Fruit fly (Drosophila melanogaster): ENCODE measurements around the gene pns.

The pns gene

dm6 chr3L:1569162-1569965, 32.4 kb downstream of the pns start, which contains the start of gene Tmep:
Gene Tmep, plus strand, starts transcription at chr3L:1569181.
- peak; percentile 63 for TF ChIP-seq cic (GFP tag; optimal IDR thresholded peaks at IDR 0.05)
- TF ChIP-seq toe (GFP tag; optimal IDR thresholded peaks at IDR 0.05), result no peak
- TF ChIP-seq tj (GFP tag; optimal IDR thresholded peaks at IDR 0.05), result peak; percentile 61
- no peak for TF ChIP-seq kay (GFP tag; ENCODE audit: borderline replicate concordance)
- TF ChIP-seq Mnt (GFP tag; optimal IDR thresholded peaks at IDR 0.05), result peak; percentile 5

DNA sequence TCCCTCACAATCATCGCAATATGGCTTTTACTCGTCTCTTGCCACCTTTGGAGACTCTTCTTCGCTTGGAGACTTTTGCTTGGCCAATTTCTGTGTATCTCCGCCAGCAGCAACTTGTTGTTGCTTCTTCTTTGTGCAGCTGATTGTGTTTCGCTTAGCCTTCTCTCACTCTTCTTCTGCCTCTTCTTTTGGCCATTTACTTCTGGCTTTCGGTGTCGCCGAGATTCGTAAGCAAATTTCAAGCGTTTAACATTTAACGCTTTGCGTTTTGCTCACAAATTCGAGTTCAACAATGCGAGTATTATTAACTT, 33.0 kb downstream of the pns start:
- peak; percentile 9 for TF ChIP-seq bab1 (GFP tag; optimal IDR thresholded peaks at IDR 0.05)
- TF ChIP-seq CG12768 (GFP tag; optimal IDR thresholded peaks at IDR 0.05), result no peak
- TF ChIP-seq ovo (GFP tag; optimal IDR thresholded peaks at IDR 0.05), result no peak
- peak; percentile 59 for TF ChIP-seq tj (GFP tag; optimal IDR thresholded peaks at IDR 0.05)

DNA sequence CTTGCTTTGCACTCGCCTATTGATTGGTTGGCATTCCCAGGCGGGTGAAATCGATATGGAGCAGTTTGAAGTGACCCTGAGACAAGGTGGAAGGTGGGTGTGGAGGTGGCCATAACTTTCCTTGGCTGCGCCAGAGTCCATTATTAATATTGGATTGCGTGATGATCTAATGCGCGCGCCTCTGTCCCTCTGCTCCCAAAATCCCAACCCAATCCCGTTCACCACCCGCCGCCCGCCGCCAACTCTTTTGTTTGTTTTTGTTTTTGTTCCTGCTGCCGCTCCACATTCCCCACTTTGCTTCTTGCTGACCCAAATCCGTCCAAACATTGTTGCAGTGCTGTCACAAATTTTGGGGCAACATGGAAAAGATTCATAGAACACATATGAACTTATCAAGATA, 34.1 kb downstream of the pns start:
- TF ChIP-seq tj (GFP tag; optimal IDR thresholded peaks at IDR 0.05), result peak; percentile 1
- TF ChIP-seq CG33017 (tag; optimal IDR thresholded peaks at IDR 0.05), result no peak
- peak; percentile 45 for TF ChIP-seq kay (GFP tag; ENCODE audit: borderline replicate concordance)

dm6 chr3L:1573191-1573590, 36.3 kb downstream of the pns start:
- no peak for TF ChIP-seq tj (GFP tag; optimal IDR thresholded peaks at IDR 0.05)
- no peak for TF ChIP-seq Crg-1 (GFP tag; optimal IDR thresholded peaks at IDR 0.05)
- TF ChIP-seq CG14711 (tag; optimal IDR thresholded peaks at IDR 0.05), result no peak
- no peak for TF ChIP-seq CG5204 (GFP tag; optimal IDR thresholded peaks at IDR 0.05)
- TF ChIP-seq kay (GFP tag; ENCODE audit: borderline replicate concordance), result no peak
- no peak for TF ChIP-seq CG1620 (GFP tag; optimal IDR thresholded peaks at IDR 0.05)
- TF ChIP-seq cic (GFP tag; optimal IDR thresholded peaks at IDR 0.05), result no peak
- no peak for TF ChIP-seq CG7045 (GFP tag; optimal IDR thresholded peaks at IDR 0.05)
- no peak for TF ChIP-seq CG11617 (GFP tag; optimal IDR thresholded peaks at IDR 0.05)
- TF ChIP-seq CG7101 (tag; optimal IDR thresholded peaks at IDR 0.05), result no peak
- TF ChIP-seq bab1 (GFP tag; optimal IDR thresholded peaks at IDR 0.05), result no peak
- no peak for TF ChIP-seq toe (GFP tag; optimal IDR thresholded peaks at IDR 0.05)
- no peak for TF ChIP-seq Clk (GFP tag; optimal IDR thresholded peaks at IDR 0.05)

DNA sequence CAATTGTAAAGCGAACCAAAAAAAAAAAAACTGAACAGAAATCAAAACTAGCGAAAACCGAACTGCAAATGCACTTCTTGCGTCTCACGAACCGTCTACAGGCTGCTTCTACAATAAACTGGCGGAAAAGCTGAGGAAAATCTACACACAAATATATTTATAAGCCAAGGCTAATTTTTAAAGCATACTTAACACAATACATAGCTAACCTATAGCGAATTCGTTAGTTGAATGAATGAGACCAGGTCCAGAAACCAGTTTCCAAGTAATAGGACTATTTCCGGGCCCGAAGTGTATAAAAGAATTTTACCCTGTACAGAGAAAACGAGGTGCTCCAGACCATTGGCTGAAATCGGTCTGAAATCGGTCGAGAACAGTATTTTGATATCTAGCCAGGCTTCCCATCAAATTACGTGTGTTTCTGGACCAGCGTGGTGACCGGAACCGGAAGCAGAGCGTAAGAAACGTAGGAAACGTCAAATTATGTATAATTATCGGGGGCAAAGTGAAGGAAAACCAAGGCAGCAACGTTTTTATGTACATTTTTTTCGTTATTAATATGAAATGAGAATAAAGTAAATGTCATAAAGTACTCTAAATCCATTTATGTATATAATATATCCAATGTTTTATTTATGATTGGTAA, 38.9 kb downstream of the pns start:
- TF ChIP-seq CG7045 (GFP tag; optimal IDR thresholded peaks at IDR 0.05), result no peak
- TF ChIP-seq kay (GFP tag; ENCODE audit: borderline replicate concordance), result no peak
- TF ChIP-seq CG5204 (GFP tag; optimal IDR thresholded peaks at IDR 0.05), result no peak
- TF ChIP-seq Mnt (GFP tag; optimal IDR thresholded peaks at IDR 0.05), result no peak
- TF ChIP-seq Hr96 (GFP tag; optimal IDR thresholded peaks at IDR 0.05), result no peak
- TF ChIP-seq CG11617 (GFP tag; optimal IDR thresholded peaks at IDR 0.05), result no peak
- no peak for TF ChIP-seq pad (GFP tag; optimal IDR thresholded peaks at IDR 0.05)
- no peak for TF ChIP-seq Crg-1 (GFP tag; optimal IDR thresholded peaks at IDR 0.05)
- no peak for TF ChIP-seq CG12768 (GFP tag; optimal IDR thresholded peaks at IDR 0.05)
- TF ChIP-seq CG1620 (GFP tag; optimal IDR thresholded peaks at IDR 0.05), result no peak
- TF ChIP-seq ovo (GFP tag; optimal IDR thresholded peaks at IDR 0.05), result no peak
- no peak for TF ChIP-seq bab1 (GFP tag; optimal IDR thresholded peaks at IDR 0.05)
- no peak for TF ChIP-seq CG7101 (tag; optimal IDR thresholded peaks at IDR 0.05)
- no peak for TF ChIP-seq toe (GFP tag; optimal IDR thresholded peaks at IDR 0.05)
- no peak for TF ChIP-seq cic (GFP tag; optimal IDR thresholded peaks at IDR 0.05)
- no peak for TF ChIP-seq cnc (optimal IDR thresholded peaks at IDR 0.05)

DNA sequence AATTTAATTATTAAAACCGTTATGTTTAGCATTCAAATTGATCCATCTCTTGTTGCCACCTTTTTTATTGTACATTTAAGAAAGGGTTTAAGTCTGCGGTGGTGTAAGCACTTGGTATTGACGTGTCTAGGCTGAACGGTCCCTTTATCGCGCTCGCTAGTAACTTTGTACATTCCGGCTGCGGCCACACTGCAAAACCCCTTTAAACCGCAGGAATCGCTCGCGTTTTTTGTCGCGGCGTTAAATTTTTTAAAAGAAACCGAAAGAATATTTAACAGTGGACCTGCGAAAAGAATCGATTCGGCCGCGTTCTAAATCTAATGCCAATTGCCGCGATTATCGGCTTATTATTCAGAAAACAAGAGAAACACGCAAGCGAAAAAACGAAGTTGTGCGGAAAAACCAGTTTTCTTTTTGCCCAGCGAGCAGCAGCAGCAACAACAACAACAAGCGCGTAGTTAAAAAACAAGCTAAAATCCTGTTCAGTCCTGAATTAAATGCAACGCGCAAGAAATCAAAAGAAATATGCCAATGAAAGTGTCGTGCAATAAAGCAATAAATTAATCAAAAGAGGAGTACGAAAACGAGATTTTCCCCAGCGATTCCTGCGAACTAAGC, 39.7 kb downstream of the pns start, which contains the start of gene CG13917:
Gene CG13917, plus strand, starts transcription at position 211 of the 618 bp plus-strand sequence.
- TF ChIP-seq CG7101 (tag; optimal IDR thresholded peaks at IDR 0.05), result no peak
- TF ChIP-seq bab1 (GFP tag; optimal IDR thresholded peaks at IDR 0.05), result peak; percentile 65
- peak; percentile 9 for TF ChIP-seq tj (GFP tag; optimal IDR thresholded peaks at IDR 0.05)
- TF ChIP-seq pad (GFP tag; optimal IDR thresholded peaks at IDR 0.05), result peak; percentile 71

- TF ChIP-seq pad (GFP tag; optimal IDR thresholded peaks at IDR 0.05), result peak; percentile 27
- TF ChIP-seq Mnt (GFP tag; optimal IDR thresholded peaks at IDR 0.05), result no peak
Observed at dm6 chr3L:1577338-1577737, 40.4 kb downstream of the pns start.

Data from whole organism, adult.